Worm (Caenorhabditis elegans): ENCODE data around the gene C03A3.2.

DNA sequence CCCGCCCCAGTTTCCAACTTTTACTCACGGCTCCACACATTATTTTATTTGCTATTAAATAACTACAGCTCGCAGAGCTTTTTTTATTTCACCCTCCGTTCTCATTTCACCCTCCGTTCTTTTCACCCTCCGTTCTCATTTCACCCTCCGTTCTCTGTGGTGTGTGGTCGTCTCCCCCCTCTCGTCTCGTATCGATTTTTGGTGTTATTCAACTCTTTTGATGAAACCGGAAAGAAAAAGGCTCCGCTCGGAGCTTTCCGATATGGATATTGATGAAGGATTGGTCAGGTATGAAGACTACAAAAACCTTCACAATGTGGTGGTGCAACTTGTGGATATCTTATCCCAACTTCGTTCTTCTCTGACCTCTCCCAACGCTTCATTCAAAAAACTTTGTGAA lies 27.9 kb downstream of the C03A3.2 start:
- TF ChIP-seq him-1 (tag; optimal IDR thresholded peaks at IDR 0.05) (no peak), W03F9.2 (tag; optimal IDR thresholded peaks at IDR 0.05) (no peak), dao-5 (tag; optimal IDR thresholded peaks at IDR 0.05) (no peak)
